Fruit fly (Drosophila melanogaster) Kc167 (cell line): Measurements from ENCODE around the gene CG42714.

Experiments
- Myc ChIP-seq: fragments of >200 bp; optimal IDR thresholded peaks from 2 replicates; lab custom pipeline; 2017; ENCODE audit warnings: missing external identifiers
- Sin3A ChIP-seq: fragments of >200 bp; optimal IDR thresholded peaks from 2 replicates; lab custom pipeline; 2018; ENCODE audit warnings: missing external identifiers
- h ChIP-seq: fragments of >200 bp; optimal IDR thresholded peaks from 3 replicates; lab custom pipeline; 2018; ENCODE audit warnings: missing external identifiers
- insv ChIP-seq: fragments of >200 bp; optimal IDR thresholded peaks from 3 replicates; lab custom pipeline; 2018; ENCODE audit warnings: missing external identifiers
- psq ChIP-seq: fragments of >200 bp; optimal IDR thresholded peaks from 2 replicates; lab custom pipeline; 2017; ENCODE audit warnings: missing external identifiers
- ttk ChIP-seq: sonication (Bioruptor generic); optimal IDR thresholded peaks from 2 replicates; lab custom pipeline; 2017; ENCODE audit warnings: missing external identifiers

CG42714 gene

dm6 chr3L:6234035-6234434, at the start of gene CG42714:
Gene CG42714, minus strand, starts transcription at chr3L:6234056.
- TF ChIP-seq h (lab: Kevin White, UChicago) (no peak), Sin3A (lab: Kevin White, UChicago) (no peak), Myc (lab: Kevin White, UChicago) (no peak), psq (lab: Kevin White, UChicago) (no peak)

- no peak for TF ChIP-seq Sin3A (lab: Kevin White, UChicago)
- no peak for TF ChIP-seq psq (lab: Kevin White, UChicago)
- no peak for TF ChIP-seq h (lab: Kevin White, UChicago)
- TF ChIP-seq Myc (lab: Kevin White, UChicago), result no peak
- TF ChIP-seq insv (lab: Kevin White, UChicago), result no peak
- no peak for TF ChIP-seq ttk (lab: Kevin White, UChicago)
Measured at dm6 chr3L:6275487-6275886, 41.6 kb upstream of the CG42714 start, which contains the start of gene CG43168. Gene CG43168, plus strand, starts transcription at chr3L:6275787.

dm6 chr3L:6274929-6275328, 41.1 kb upstream of the CG42714 start:
- TF ChIP-seq psq (lab: Kevin White, UChicago), result no peak
- TF ChIP-seq insv (lab: Kevin White, UChicago), result no peak
- TF ChIP-seq ttk (lab: Kevin White, UChicago), result no peak
- no peak for TF ChIP-seq Myc (lab: Kevin White, UChicago)
- TF ChIP-seq h (lab: Kevin White, UChicago), result no peak
- no peak for TF ChIP-seq Sin3A (lab: Kevin White, UChicago)

- TF ChIP-seq h (lab: Kevin White, UChicago) (no peak), ttk (lab: Kevin White, UChicago) (no peak), Myc (lab: Kevin White, UChicago) (no peak), psq (lab: Kevin White, UChicago) (no peak), Sin3A (lab: Kevin White, UChicago) (no peak), insv (lab: Kevin White, UChicago) (no peak)
Measured at dm6 chr3L:6270283-6270682, 36.4 kb upstream of the CG42714 start.

- no peak for TF ChIP-seq Myc (lab: Kevin White, UChicago)
- TF ChIP-seq insv (lab: Kevin White, UChicago), result no peak
- no peak for TF ChIP-seq h (lab: Kevin White, UChicago)
- TF ChIP-seq psq (lab: Kevin White, UChicago), result no peak
- TF ChIP-seq Sin3A (lab: Kevin White, UChicago), result no peak
- no peak for TF ChIP-seq ttk (lab: Kevin White, UChicago)
Measured at dm6 chr3L:6269003-6269402, 35.1 kb upstream of the CG42714 start.

dm6 chr3L:6268076-6268475, 34.2 kb upstream of the CG42714 start:
- no peak for TF ChIP-seq Sin3A (lab: Kevin White, UChicago)

dm6 chr3L:6267509-6267908, 33.7 kb upstream of the CG42714 start:
- TF ChIP-seq Sin3A (lab: Kevin White, UChicago) (no peak), h (lab: Kevin White, UChicago) (no peak), Myc (lab: Kevin White, UChicago) (no peak), insv (lab: Kevin White, UChicago) (no peak), psq (lab: Kevin White, UChicago) (no peak), ttk (lab: Kevin White, UChicago) (no peak)

- TF ChIP-seq Myc (lab: Kevin White, UChicago) (no peak), psq (lab: Kevin White, UChicago) (no peak)
Measured at dm6 chr3L:6266321-6266720, 32.5 kb upstream of the CG42714 start.

- no peak for TF ChIP-seq psq (lab: Kevin White, UChicago)
- no peak for TF ChIP-seq h (lab: Kevin White, UChicago)
- no peak for TF ChIP-seq insv (lab: Kevin White, UChicago)
- no peak for TF ChIP-seq Sin3A (lab: Kevin White, UChicago)
- TF ChIP-seq Myc (lab: Kevin White, UChicago), result no peak
- no peak for TF ChIP-seq ttk (lab: Kevin White, UChicago)
Measured at dm6 chr3L:6263896-6264841, 30.3 kb upstream of the CG42714 start.

- TF ChIP-seq psq (lab: Kevin White, UChicago) (no peak), insv (lab: Kevin White, UChicago) (no peak), Sin3A (lab: Kevin White, UChicago) (no peak), h (lab: Kevin White, UChicago) (no peak), ttk (lab: Kevin White, UChicago) (no peak), Myc (lab: Kevin White, UChicago) (no peak)
Measured at dm6 chr3L:6263470-6263869, 29.6 kb upstream of the CG42714 start.

dm6 chr3L:6262644-6263404, 29.0 kb upstream of the CG42714 start, which contains the start of gene Ldh:
Gene Ldh, minus strand, starts transcription at chr3L:6262694.
- no peak for TF ChIP-seq h (lab: Kevin White, UChicago)
